Fruit fly (Drosophila melanogaster) whole organism, embryonic: ENCODE data around the gene Leash.
A peak's percentile ranks its signal among the peaks of the same experiment; 100 is the strongest.

ENCODE experiments used
- Antp ChIP-seq: fragments of 200-800 bp; sonication (Bioruptor generic); optimal IDR thresholded peaks from 3 replicates; lab custom pipeline; 2016; ENCODE audit warnings: missing biosample characterization, missing genetic modification characterization
- B-H2 ChIP-seq: fragments of 200-800 bp; sonication (Bioruptor generic); optimal IDR thresholded peaks from 2 replicates; lab custom pipeline; 2018; ENCODE audit warnings: missing biosample characterization, mild to moderate bottlenecking, missing genetic modification characterization
- Bdp1 ChIP-seq: fragments of 200-800 bp; sonication (Bioruptor generic); optimal IDR thresholded peaks from 3 replicates; lab custom pipeline; 2016; ENCODE audit warnings: missing biosample characterization, missing genetic modification characterization
- CG10274 ChIP-seq: fragments of 200-800 bp; sonication (Bioruptor generic); optimal IDR thresholded peaks from 3 replicates; lab custom pipeline; 2017; ENCODE audit warnings: missing biosample characterization, mild to moderate bottlenecking, missing genetic modification characterization
- CG10654 ChIP-seq: fragments of 200-800 bp; sonication (Bioruptor generic); optimal IDR thresholded peaks from 2 replicates; lab custom pipeline; 2016; ENCODE audit warnings: missing biosample characterization, missing genetic modification characterization
- CG12744 ChIP-seq: fragments of 200-800 bp; sonication (Bioruptor generic); optimal IDR thresholded peaks from 2 replicates; lab custom pipeline; 2016; ENCODE audit warnings: missing biosample characterization, missing genetic modification characterization
- CG17328 ChIP-seq: fragments of 200-800 bp; sonication (Bioruptor generic); IDR thresholded peaks from 2 replicates; pipeline ENCODE4 v1.3.6; 2022; ENCODE audit warnings: missing biosample characterization, missing genetic modification characterization
- CG17361 ChIP-seq: fragments of 200-800 bp; sonication (Bioruptor generic); IDR thresholded peaks from 3 replicates; pipeline ENCODE4 v1.3.6; 2022; ENCODE audit warnings: missing biosample characterization, missing genetic modification characterization
- CG18476 ChIP-seq: fragments of 200-800 bp; sonication (Bioruptor generic); optimal IDR thresholded peaks from 2 replicates; lab custom pipeline; 2016; ENCODE audit warnings: missing biosample characterization, mild to moderate bottlenecking, missing genetic modification characterization
- CG18619 ChIP-seq: fragments of 200-800 bp; sonication (Bioruptor generic); optimal IDR thresholded peaks from 3 replicates; lab custom pipeline; 2017; ENCODE audit warnings: missing biosample characterization, mild to moderate bottlenecking, missing genetic modification characterization
- CG31365 ChIP-seq: fragments of 200-800 bp; sonication (Bioruptor generic); optimal IDR thresholded peaks from 2 replicates; lab custom pipeline; 2018; ENCODE audit warnings: missing biosample characterization, mild to moderate bottlenecking, missing genetic modification characterization
- CG33213 ChIP-seq: fragments of 200-800 bp; sonication (Bioruptor generic); optimal IDR thresholded peaks from 3 replicates; lab custom pipeline; 2016; ENCODE audit warnings: missing biosample characterization, missing genetic modification characterization
- CG34376 ChIP-seq: fragments of 200-800 bp; sonication (Bioruptor generic); optimal IDR thresholded peaks from 2 replicates; lab custom pipeline; 2018; ENCODE audit warnings: missing biosample characterization, mild to moderate bottlenecking, missing genetic modification characterization
- CG43689 ChIP-seq: fragments of 200-800 bp; sonication (Bioruptor generic); IDR thresholded peaks from 2 replicates; pipeline ENCODE4 v1.3.6; 2022; ENCODE audit warnings: missing biosample characterization, missing genetic modification characterization
- CG6272 ChIP-seq: fragments of 200-800 bp; sonication (Bioruptor generic); IDR thresholded peaks from 2 replicates; pipeline ENCODE4 v1.3.6; 2022; ENCODE audit warnings: missing biosample characterization, missing genetic modification characterization
- CG7372 ChIP-seq: fragments of 200-800 bp; sonication (Bioruptor generic); IDR thresholded peaks from 2 replicates; pipeline ENCODE4 v1.3.6; 2022; ENCODE audit warnings: missing biosample characterization, missing genetic modification characterization
- CG7745 ChIP-seq: fragments of 200-800 bp; sonication (Bioruptor generic); optimal IDR thresholded peaks from 2 replicates; lab custom pipeline; 2018; ENCODE audit warnings: missing biosample characterization, mild to moderate bottlenecking, missing genetic modification characterization, moderate library complexity
- CG7786 ChIP-seq: fragments of 200-800 bp; sonication (Bioruptor generic); optimal IDR thresholded peaks from 2 replicates; lab custom pipeline; 2016; ENCODE audit warnings: missing biosample characterization, missing genetic modification characterization
- CG9609 ChIP-seq: fragments of 200-800 bp; sonication (Bioruptor generic); optimal IDR thresholded peaks from 3 replicates; lab custom pipeline; 2016; ENCODE audit warnings: missing biosample characterization, missing genetic modification characterization
- Dll ChIP-seq: fragments of 200-800 bp; sonication (Bioruptor generic); IDR thresholded peaks from 4 replicates; pipeline ENCODE4 v1.3.6; 2022; ENCODE audit warnings: missing biosample characterization, missing genetic modification characterization; ENCODE audit not compliant: partially characterized antibody
- Ets65A ChIP-seq: fragments of 200-800 bp; sonication (Bioruptor generic); peaks from one replicate; lab custom pipeline; 2016; ENCODE audit warnings: missing biosample characterization, missing genetic modification characterization
- HLH3B ChIP-seq: fragments of 200-800 bp; sonication (Bioruptor generic); IDR thresholded peaks from 2 replicates; pipeline ENCODE4 v1.3.6; 2022; ENCODE audit warnings: missing biosample characterization, missing genetic modification characterization
- Hmr ChIP-seq: fragments of 200-800 bp; sonication (Bioruptor generic); optimal IDR thresholded peaks from 3 replicates; lab custom pipeline; 2017; ENCODE audit warnings: mild to moderate bottlenecking, missing biosample characterization, missing genetic modification reagents, missing genetic modification characterization
- Lhr ChIP-seq: fragments of 200-800 bp; sonication (Bioruptor generic); optimal IDR thresholded peaks from 3 replicates; lab custom pipeline; 2017; ENCODE audit warnings: mild to moderate bottlenecking, missing biosample characterization, missing genetic modification reagents, missing genetic modification characterization
- MESR4 ChIP-seq: fragments of 200-800 bp; sonication (Bioruptor generic); optimal IDR thresholded peaks from 2 replicates; lab custom pipeline; 2018; ENCODE audit warnings: missing biosample characterization, mild to moderate bottlenecking, missing genetic modification characterization, moderate library complexity
- Med ChIP-seq: fragments of 200-800 bp; sonication (Bioruptor generic); peaks from one replicate; lab custom pipeline; 2016; ENCODE audit warnings: missing biosample characterization, missing genetic modification characterization, mild to moderate bottlenecking, inconsistent platforms, moderate library complexity
- Meics ChIP-seq: fragments of 200-800 bp; sonication (Bioruptor generic); optimal IDR thresholded peaks from 2 replicates; lab custom pipeline; 2017; ENCODE audit warnings: missing biosample characterization, mild to moderate bottlenecking, missing genetic modification characterization
- Myb ChIP-seq: fragments of 200-800 bp; sonication (Bioruptor generic); optimal IDR thresholded peaks from 2 replicates; lab custom pipeline; 2016; ENCODE audit warnings: missing biosample characterization, missing genetic modification characterization
- Neu2 ChIP-seq: fragments of 200-800 bp; sonication (Bioruptor generic); optimal IDR thresholded peaks from 3 replicates; lab custom pipeline; 2016; ENCODE audit warnings: missing biosample characterization, missing genetic modification characterization, borderline replicate concordance
- Optix ChIP-seq: fragments of 200-800 bp; sonication (Bioruptor generic); IDR thresholded peaks from 3 replicates; pipeline ENCODE4 v1.3.6; 2022; ENCODE audit warnings: missing biosample characterization, missing genetic modification characterization
- Sry-β ChIP-seq: fragments of 200-800 bp; sonication (Bioruptor generic); optimal IDR thresholded peaks from 2 replicates; lab custom pipeline; 2018; ENCODE audit warnings: missing biosample characterization, mild to moderate bottlenecking, missing genetic modification characterization, moderate library complexity
- Tbp ChIP-seq: fragments of >200 bp; optimal IDR thresholded peaks from 2 replicates; lab custom pipeline; 2018; ENCODE audit warnings: missing biosample characterization, missing genetic modification characterization
- Trl ChIP-seq, 3 experiments: fragments of >200 bp in 2 of 3; fragments of 200-800 bp in 1 of 3; sonication (Bioruptor generic) in 1 of 3; optimal IDR thresholded peaks; 2 replicates in 1 of 3; 3 replicates in 2 of 3; lab custom pipeline; 2016 to 2017; ENCODE audit warnings: missing biosample characterization in 1 of 3, missing genetic modification characterization in 1 of 3
- Vsx1 ChIP-seq: fragments of 200-800 bp; sonication (Bioruptor generic); optimal IDR thresholded peaks from 2 replicates; lab custom pipeline; 2017; ENCODE audit warnings: missing biosample characterization, mild to moderate bottlenecking, missing genetic modification characterization, missing genetic modification reagents
- crc ChIP-seq: fragments of 200-800 bp; sonication (Bioruptor generic); optimal IDR thresholded peaks from 2 replicates; lab custom pipeline; 2016; ENCODE audit warnings: missing biosample characterization, missing genetic modification characterization
- cwo ChIP-seq: fragments of 200-800 bp; sonication (Bioruptor generic); optimal IDR thresholded peaks from 3 replicates; lab custom pipeline; 2017; ENCODE audit warnings: missing biosample characterization, missing genetic modification characterization, mild to moderate bottlenecking, moderate library complexity, missing genetic modification reagents
- gcm2 ChIP-seq: fragments of 200-800 bp; sonication (Bioruptor generic); optimal IDR thresholded peaks from 2 replicates; lab custom pipeline; 2016; ENCODE audit warnings: missing biosample characterization, missing genetic modification characterization
- lmd ChIP-seq: fragments of 200-800 bp; sonication (Bioruptor generic); IDR thresholded peaks from 2 replicates; pipeline ENCODE4 v1.3.6; 2022; ENCODE audit warnings: missing biosample characterization, missing genetic modification characterization
- mirr ChIP-seq: fragments of 200-800 bp; sonication (Bioruptor generic); optimal IDR thresholded peaks from 3 replicates; lab custom pipeline; 2018; ENCODE audit warnings: missing biosample characterization, mild to moderate bottlenecking, missing genetic modification characterization
- pros ChIP-seq: fragments of 200-800 bp; sonication (Bioruptor generic); optimal IDR thresholded peaks from 3 replicates; lab custom pipeline; 2019; ENCODE audit warnings: missing biosample characterization, mild to moderate bottlenecking, missing genetic modification characterization, moderate library complexity
- repo ChIP-seq: fragments of 200-800 bp; sonication (Bioruptor generic); optimal IDR thresholded peaks from 2 replicates; lab custom pipeline; 2016; ENCODE audit warnings: missing biosample characterization, missing genetic modification characterization
- sim ChIP-seq: fragments of 200-800 bp; sonication (Bioruptor generic); IDR thresholded peaks from 2 replicates; pipeline ENCODE4 v1.3.6; 2022; ENCODE audit warnings: missing biosample characterization, missing genetic modification characterization
- tgo ChIP-seq: fragments of 200-800 bp; sonication (Bioruptor generic); IDR thresholded peaks from 3 replicates; pipeline ENCODE4 v1.3.6; 2022; ENCODE audit warnings: missing biosample characterization, missing genetic modification characterization
- tll ChIP-seq, 2 experiments: fragments of 200-800 bp in 1 of 2; fragments of >200 bp in 1 of 2; sonication (Bioruptor generic) in 1 of 2; optimal IDR thresholded peaks; 2 replicates each; lab custom pipeline; 2017 to 2019; ENCODE audit warnings: missing biosample characterization in 2 of 2, missing genetic modification characterization in 2 of 2, mild to moderate bottlenecking in 1 of 2, moderate library complexity in 1 of 2
- wor ChIP-seq: fragments of 200-800 bp; sonication (Bioruptor generic); IDR thresholded peaks from 2 replicates; pipeline ENCODE4 v1.3.6; 2022; ENCODE audit warnings: missing biosample characterization, missing genetic modification characterization

Leash gene

dm6 chr3R:10862773-10863445, 22.4 kb upstream of the Leash start, which contains the start of gene CG6574 (continued):
- TF ChIP-seq CG33213 (no peak), CG34376 (GFP tag; lab: Kevin White, UChicago) (peak; percentile 46), cwo (peak; percentile 17), tll (GFP tag; optimal IDR thresholded peaks at IDR 0.05; lab: Kevin White, UChicago) (peak in 1 of 2 experiments; percentile 74)

DNA sequence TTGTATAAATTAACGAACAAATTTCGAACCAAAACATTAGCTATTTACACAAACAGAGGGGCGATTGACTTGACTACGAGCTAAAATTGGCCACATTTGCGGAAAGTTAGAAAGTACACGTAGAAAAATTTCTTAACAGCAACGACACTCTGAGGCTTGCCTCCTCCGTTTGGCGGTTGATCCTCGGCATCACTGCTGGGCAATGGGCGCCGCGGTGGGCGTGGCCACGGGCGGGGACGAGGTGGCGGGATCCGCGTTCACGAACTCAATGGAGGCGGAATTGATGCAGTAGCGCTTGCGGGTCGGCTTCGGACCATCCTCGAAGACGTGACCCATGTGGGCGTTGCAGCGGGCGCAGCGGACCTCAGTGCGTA, 21.9 kb upstream of the Leash start:
- TF ChIP-seq Lhr (GFP tag; lab: Kevin White, UChicago) (no peak), Ets65A (GFP tag; lab: Kevin White, UChicago) (peak; percentile 82), Neu2 (peak; percentile 37), CG10274 (GFP tag; lab: Kevin White, UChicago) (no peak), lmd (GFP tag; lab: Robert Waterston, UW) (peak; percentile 28; the same call in 1 of the 2 replicates), Med (GFP tag; lab: Kevin White, UChicago) (peak; percentile 78), CG6272 (GFP tag; lab: Robert Waterston, UW) (0 out of 2 replicates have a peak, but pooled peaks have one; percentile 8), Optix (GFP tag; lab: Robert Waterston, UW) (0 out of 3 replicates have a peak, but pooled peaks have one; percentile 32), Meics (GFP tag; lab: Kevin White, UChicago) (peak; percentile 1), wor (GFP tag; lab: Robert Waterston, UW) (no peak), CG31365 (tag; lab: Kevin White, UChicago) (no peak), repo (GFP tag; lab: Kevin White, UChicago) (no peak), HLH3B (GFP tag; lab: Robert Waterston, UW) (peak; percentile 17; the same call in 1 of the 2 replicates), CG7786 (GFP tag; lab: Kevin White, UChicago) (peak; percentile 17), Tbp (GFP tag; lab: Kevin White, UChicago) (no peak), Trl (optimal IDR thresholded peaks at IDR 0.05; lab: Kevin White, UChicago) (no peak), Trl (GFP tag; optimal IDR thresholded peaks at IDR 0.05; lab: Kevin White, UChicago) (peak; percentile 46), CG18619 (peak; percentile 3), CG9609 (GFP tag; lab: Kevin White, UChicago) (peak; percentile 20), Vsx1 (GFP tag; lab: Kevin White, UChicago) (no peak), Antp (GFP tag; lab: Kevin White, UChicago) (peak; percentile 6), sim (no peak), CG17361 (GFP tag; lab: Robert Waterston, UW) (0 out of 3 replicates have a peak, but pooled peaks have one; percentile 10), CG7372 (GFP tag; lab: Robert Waterston, UW) (no peak), CG43689 (no peak)

DNA sequence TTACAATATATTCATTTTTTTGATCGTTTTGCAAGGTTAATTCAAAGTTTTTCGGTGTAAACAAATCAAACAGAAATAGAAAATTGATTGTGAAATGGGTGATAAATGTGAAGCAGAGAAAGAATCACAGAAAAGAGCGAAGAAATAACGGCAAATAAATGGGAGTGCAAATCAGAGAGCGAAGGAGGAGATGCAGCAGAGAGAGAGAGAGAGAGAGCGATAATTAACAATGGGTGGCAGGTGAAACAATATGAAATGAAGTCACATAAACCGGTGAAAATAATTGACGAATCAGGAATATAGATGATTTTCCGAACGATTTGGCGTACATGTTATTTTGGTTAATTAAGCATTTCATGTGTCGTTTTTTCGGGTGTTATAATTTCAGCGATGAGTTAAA, 21.4 kb upstream of the Leash start:
- no peak for TF ChIP-seq B-H2 (GFP tag; lab: Kevin White, UChicago)
- peak in 1 of 2 experiments; percentile 59 for TF ChIP-seq Trl (optimal IDR thresholded peaks at IDR 0.05; lab: Kevin White, UChicago)
- TF ChIP-seq Trl (GFP tag; optimal IDR thresholded peaks at IDR 0.05; lab: Kevin White, UChicago): no peak
- no peak for TF ChIP-seq Dll (GFP tag; lab: Robert Waterston, UW)

DNA sequence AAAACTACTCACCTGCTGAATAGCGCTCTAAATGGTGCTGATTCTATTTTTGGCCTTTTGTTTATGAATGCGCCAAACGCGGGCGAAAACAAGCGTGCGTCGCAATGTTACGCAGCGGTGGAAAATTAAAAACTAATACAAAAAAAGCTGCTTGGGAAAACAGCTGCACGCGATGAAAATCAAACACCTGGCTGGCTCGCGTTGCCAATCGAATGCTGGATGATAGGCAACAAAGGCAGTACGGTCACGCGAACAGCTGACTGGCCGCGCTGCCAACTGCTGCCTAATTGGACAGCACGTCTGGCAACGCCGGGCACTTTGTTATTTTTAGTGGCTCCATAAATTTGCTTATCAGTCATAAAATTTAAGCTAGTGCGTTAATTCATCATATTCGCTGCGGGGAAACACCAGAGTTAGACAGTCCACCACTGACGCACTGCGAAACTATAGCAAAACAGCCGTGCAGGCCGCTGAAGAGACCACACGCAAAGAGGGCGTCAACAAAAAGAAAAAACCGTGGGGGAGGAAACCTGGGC, 16.8 kb upstream of the Leash start, which contains the start of the genes SelR and Tsp86D:
Gene SelR, minus strand, starts transcription at position 216 of the 536 bp plus-strand sequence.
Gene Tsp86D, plus strand, starts transcription at position 282 of the 536 bp plus-strand sequence.
- TF ChIP-seq Hmr (GFP tag; lab: Kevin White, UChicago) (peak; percentile 67), CG10654 (no peak), gcm2 (GFP tag; lab: Kevin White, UChicago) (no peak), CG34376 (GFP tag; lab: Kevin White, UChicago) (peak; percentile 89), Myb (no peak), CG18476 (GFP tag; lab: Kevin White, UChicago) (no peak), Bdp1 (GFP tag; lab: Kevin White, UChicago) (no peak), mirr (GFP tag; lab: Kevin White, UChicago) (peak; percentile 82), pros (GFP tag; lab: Kevin White, UChicago) (no peak), crc (GFP tag; lab: Kevin White, UChicago) (no peak), CG17328 (GFP tag; lab: Robert Waterston, UW) (no peak), Sry-β (GFP tag; lab: Kevin White, UChicago) (no peak), tgo (GFP tag; lab: Robert Waterston, UW) (no peak), MESR4 (GFP tag; lab: Kevin White, UChicago) (peak; percentile 87), CG12744 (GFP tag; lab: Kevin White, UChicago) (peak; percentile 35), CG7745 (tag; lab: Kevin White, UChicago) (no peak)
